Worm (Caenorhabditis elegans) whole organism, L3 larva: ENCODE results near the gene T10D4.15.

ENCODE experiments used
- R02D3.7 ChIP-seq: fragments of 150-350 bp; optimal IDR thresholded peaks from 2 replicates; lab custom pipeline; 2014; ENCODE audit warnings: missing biosample characterization, missing genetic modification characterization
- elt-2 ChIP-seq: sonication (generic microtip); optimal IDR thresholded peaks from 2 replicates; lab custom pipeline; 2016; ENCODE audit warnings: missing genetic modification reagents, mild to moderate bottlenecking, missing genetic modification characterization, missing compliant biosample characterization

DNA sequence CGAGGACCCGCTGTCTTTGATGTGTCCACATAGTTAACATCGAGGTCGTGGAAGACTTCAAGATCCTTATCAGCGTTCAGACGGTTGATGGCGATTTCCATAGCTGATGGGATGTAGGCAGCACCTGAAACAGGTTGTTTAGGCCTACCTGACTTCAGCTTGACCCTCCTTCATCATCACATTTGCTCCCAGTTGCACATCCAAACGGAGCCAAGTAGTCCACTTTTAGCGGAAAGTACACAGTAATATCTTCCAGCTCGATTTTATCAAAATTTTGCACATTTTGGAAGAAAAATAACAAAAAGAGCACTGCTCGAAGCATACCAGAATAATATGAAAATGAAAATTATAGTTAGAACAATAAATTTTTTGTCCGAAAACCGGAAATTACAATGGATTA lies 51.0 kb downstream of the T10D4.15 start, which contains the start of gene gcy-15:
- TF ChIP-seq R02D3.7: no peak
- no peak for TF ChIP-seq elt-2 (tag; lab: Kevin White, UChicago)
